Fruit fly (Drosophila melanogaster) whole organism, embryonic: ENCODE data around the gene CG2104.

Experiments
- ATbp ChIP-seq: fragments of 200-800 bp; sonication (Bioruptor generic); optimal IDR thresholded peaks from 2 replicates; lab custom pipeline; 2017; ENCODE audit warnings: missing biosample characterization, mild to moderate bottlenecking, missing genetic modification characterization, missing genetic modification reagents
- C15 ChIP-seq: fragments of 200-800 bp; sonication (Bioruptor generic); IDR thresholded peaks from 3 replicates; pipeline ENCODE4 v1.3.6; 2022; ENCODE audit warnings: missing biosample characterization, missing genetic modification characterization
- CG10209 ChIP-seq: fragments of 200-800 bp; sonication (Bioruptor generic); optimal IDR thresholded peaks from 3 replicates; lab custom pipeline; 2017; ENCODE audit warnings: missing biosample characterization, mild to moderate bottlenecking, missing genetic modification characterization, missing genetic modification reagents
- CG14860 ChIP-seq: fragments of 200-800 bp; sonication (Bioruptor generic); IDR thresholded peaks from 3 replicates; pipeline ENCODE4 v1.3.6; 2022; ENCODE audit warnings: missing biosample characterization, missing genetic modification characterization; ENCODE audit not compliant: partially characterized antibody
- CG15696 ChIP-seq: fragments of 200-800 bp; sonication (Bioruptor generic); optimal IDR thresholded peaks from 2 replicates; lab custom pipeline; 2019; ENCODE audit warnings: missing biosample characterization, mild to moderate bottlenecking, missing genetic modification characterization, moderate library complexity
- CG18262 ChIP-seq: fragments of 200-800 bp; optimal IDR thresholded peaks from 3 replicates; lab custom pipeline; 2019; ENCODE audit warnings: missing biosample characterization, mild to moderate bottlenecking, missing genetic modification characterization, moderate library complexity
- CG18476 ChIP-seq: fragments of 200-800 bp; sonication (Bioruptor generic); optimal IDR thresholded peaks from 2 replicates; lab custom pipeline; 2016; ENCODE audit warnings: missing biosample characterization, mild to moderate bottlenecking, missing genetic modification characterization
- CG2889 ChIP-seq: fragments of 200-800 bp; sonication (Bioruptor generic); IDR thresholded peaks from 3 replicates; pipeline ENCODE4 v1.3.6; 2022; ENCODE audit warnings: missing biosample characterization, missing genetic modification characterization
- CG30020 ChIP-seq: fragments of 200-800 bp; optimal IDR thresholded peaks from 2 replicates; lab custom pipeline; 2019; ENCODE audit warnings: missing biosample characterization, mild to moderate bottlenecking, missing genetic modification characterization, moderate library complexity
- CG30431 ChIP-seq: fragments of 200-800 bp; sonication (Bioruptor generic); optimal IDR thresholded peaks from 2 replicates; lab custom pipeline; 2017; ENCODE audit warnings: missing biosample characterization, missing genetic modification characterization
- CG31388 ChIP-seq: fragments of 200-800 bp; sonication (Bioruptor generic); optimal IDR thresholded peaks from 2 replicates; lab custom pipeline; 2016; ENCODE audit warnings: missing biosample characterization, missing genetic modification characterization
- CG32532 ChIP-seq: fragments of 200-800 bp; sonication (Bioruptor generic); IDR thresholded peaks from 2 replicates; pipeline ENCODE4 v1.3.6; 2022; ENCODE audit warnings: missing biosample characterization, missing genetic modification characterization
- CG34422 ChIP-seq: fragments of 200-800 bp; sonication (Bioruptor generic); IDR thresholded peaks from 3 replicates; pipeline ENCODE4 v1.3.6; 2022; ENCODE audit warnings: missing biosample characterization, missing genetic modification characterization
- CG4730 ChIP-seq: fragments of 200-800 bp; sonication (Bioruptor generic); IDR thresholded peaks from 2 replicates; pipeline ENCODE4 v1.3.6; 2022; ENCODE audit warnings: missing biosample characterization, missing genetic modification characterization
- CG5245 ChIP-seq: fragments of 200-800 bp; sonication (Bioruptor generic); optimal IDR thresholded peaks from 3 replicates; lab custom pipeline; 2016; ENCODE audit warnings: missing biosample characterization, missing genetic modification characterization
- CG5953 ChIP-seq: fragments of 200-800 bp; sonication (Bioruptor generic); IDR thresholded peaks from 2 replicates; pipeline ENCODE4 v1.3.6; 2022; ENCODE audit warnings: missing biosample characterization, missing genetic modification characterization
- CG6254 ChIP-seq: fragments of 200-800 bp; sonication (Bioruptor generic); optimal IDR thresholded peaks from 3 replicates; lab custom pipeline; 2017; ENCODE audit warnings: mild to moderate bottlenecking, missing biosample characterization, missing genetic modification reagents, missing genetic modification characterization
- CG6683 ChIP-seq: fragments of 200-800 bp; sonication (Bioruptor generic); optimal IDR thresholded peaks from 2 replicates; lab custom pipeline; 2017; ENCODE audit warnings: missing biosample characterization, mild to moderate bottlenecking, missing genetic modification characterization, missing genetic modification reagents
- CG7745 ChIP-seq: fragments of 200-800 bp; sonication (Bioruptor generic); optimal IDR thresholded peaks from 2 replicates; lab custom pipeline; 2018; ENCODE audit warnings: missing biosample characterization, mild to moderate bottlenecking, missing genetic modification characterization, moderate library complexity
- CG7963 ChIP-seq: fragments of 200-800 bp; sonication (Bioruptor generic); IDR thresholded peaks from 3 replicates; pipeline ENCODE4 v1.3.6; 2022; ENCODE audit warnings: missing biosample characterization, missing genetic modification characterization; ENCODE audit not compliant: partially characterized antibody
- Fer3 ChIP-seq: fragments of 200-800 bp; sonication (Bioruptor generic); optimal IDR thresholded peaks from 2 replicates; lab custom pipeline; 2018; ENCODE audit warnings: missing biosample characterization, mild to moderate bottlenecking, missing genetic modification characterization, moderate library complexity
- HLH54F ChIP-seq: fragments of 200-800 bp; sonication (Bioruptor generic); optimal IDR thresholded peaks from 3 replicates; lab custom pipeline; 2016; ENCODE audit warnings: missing biosample characterization, missing genetic modification characterization
- HmgZ ChIP-seq: fragments of 200-800 bp; sonication (Bioruptor generic); optimal IDR thresholded peaks from 2 replicates; lab custom pipeline; 2018; ENCODE audit warnings: missing biosample characterization, mild to moderate bottlenecking, missing genetic modification characterization
- Hmx ChIP-seq: fragments of 200-800 bp; sonication (Bioruptor generic); optimal IDR thresholded peaks from 2 replicates; lab custom pipeline; 2016; ENCODE audit warnings: missing biosample characterization, missing genetic modification characterization
- Jarid2 ChIP-seq: fragments of 200-800 bp; sonication (Bioruptor generic); optimal IDR thresholded peaks from 3 replicates; lab custom pipeline; 2017; ENCODE audit warnings: mild to moderate bottlenecking, missing biosample characterization, missing genetic modification reagents, missing genetic modification characterization
- MBD-R2 ChIP-seq: fragments of 200-800 bp; sonication (Bioruptor generic); IDR thresholded peaks from 2 replicates; pipeline ENCODE4 v1.3.6; 2022; ENCODE audit warnings: missing biosample characterization, missing genetic modification characterization
- Meics ChIP-seq: fragments of 200-800 bp; sonication (Bioruptor generic); optimal IDR thresholded peaks from 2 replicates; lab custom pipeline; 2017; ENCODE audit warnings: missing biosample characterization, mild to moderate bottlenecking, missing genetic modification characterization
- Myb ChIP-seq: fragments of 200-800 bp; sonication (Bioruptor generic); optimal IDR thresholded peaks from 2 replicates; lab custom pipeline; 2016; ENCODE audit warnings: missing biosample characterization, missing genetic modification characterization
- Sox102F ChIP-seq: fragments of 200-800 bp; sonication (Bioruptor generic); optimal IDR thresholded peaks from 2 replicates; lab custom pipeline; 2018; ENCODE audit warnings: missing biosample characterization, mild to moderate bottlenecking, missing genetic modification characterization, moderate library complexity
- ab ChIP-seq: fragments of 200-800 bp; sonication (Bioruptor generic); optimal IDR thresholded peaks from 2 replicates; lab custom pipeline; 2016; ENCODE audit warnings: missing biosample characterization, missing genetic modification characterization
- ash1 ChIP-seq: fragments of 200-800 bp; sonication (Bioruptor generic); optimal IDR thresholded peaks from 2 replicates; lab custom pipeline; 2018; ENCODE audit warnings: missing biosample characterization, mild to moderate bottlenecking, missing genetic modification characterization
- bcd ChIP-seq: fragments of 200-800 bp; sonication (Bioruptor generic); optimal IDR thresholded peaks from 2 replicates; lab custom pipeline; 2017; ENCODE audit warnings: missing biosample characterization, mild to moderate bottlenecking, missing genetic modification characterization
- chn ChIP-seq: fragments of 200-800 bp; sonication (Bioruptor generic); optimal IDR thresholded peaks from 2 replicates; lab custom pipeline; 2016; ENCODE audit warnings: missing biosample characterization, missing genetic modification characterization
- dati ChIP-seq: fragments of 200-800 bp; sonication (Bioruptor generic); IDR thresholded peaks from 2 replicates; pipeline ENCODE4 v1.3.6; 2022; ENCODE audit warnings: missing biosample characterization, missing genetic modification characterization
- dmrt11E ChIP-seq: fragments of 200-800 bp; sonication (Bioruptor generic); optimal IDR thresholded peaks from 3 replicates; lab custom pipeline; 2018; ENCODE audit warnings: missing biosample characterization, mild to moderate bottlenecking, missing genetic modification characterization, moderate library complexity
- dpn ChIP-seq, 2 experiments: fragments of 200-800 bp; sonication (Bioruptor generic); optimal IDR thresholded peaks; 3 replicates each; lab custom pipeline; 2016; ENCODE audit warnings: missing biosample characterization in 2 of 2, missing genetic modification characterization in 2 of 2
- fd64A ChIP-seq: fragments of 200-800 bp; sonication (Bioruptor generic); optimal IDR thresholded peaks from 3 replicates; lab custom pipeline; 2018; ENCODE audit warnings: missing biosample characterization, mild to moderate bottlenecking, missing genetic modification characterization
- hth ChIP-seq: fragments of >200 bp; optimal IDR thresholded peaks from 2 replicates; lab custom pipeline; 2017; ENCODE audit warnings: inconsistent platforms
- kay ChIP-seq: fragments of 200-800 bp; sonication (Bioruptor generic); optimal IDR thresholded peaks from 2 replicates; lab custom pipeline; 2016; ENCODE audit warnings: missing biosample characterization, missing genetic modification characterization
- nerfin-1 ChIP-seq: fragments of 200-800 bp; sonication (Bioruptor generic); optimal IDR thresholded peaks from 3 replicates; lab custom pipeline; 2019; ENCODE audit warnings: missing biosample characterization, mild to moderate bottlenecking, missing genetic modification characterization, moderate library complexity
- nerfin-2 ChIP-seq: fragments of 200-800 bp; sonication (Bioruptor generic); IDR thresholded peaks from 2 replicates; pipeline ENCODE4 v1.3.6; 2022; ENCODE audit warnings: missing biosample characterization, missing genetic modification characterization; ENCODE audit not compliant: partially characterized antibody
- p53 ChIP-seq: fragments of 200-800 bp; sonication (Bioruptor generic); optimal IDR thresholded peaks from 2 replicates; lab custom pipeline; 2016; ENCODE audit warnings: missing biosample characterization, missing genetic modification characterization
- rib ChIP-seq: fragments of 200-800 bp; sonication (Bioruptor generic); IDR thresholded peaks from 2 replicates; pipeline ENCODE4 v1.3.6; 2022; ENCODE audit warnings: missing biosample characterization, missing genetic modification characterization
- scrt ChIP-seq: fragments of 200-800 bp; sonication (Bioruptor generic); optimal IDR thresholded peaks from 2 replicates; lab custom pipeline; 2018; ENCODE audit warnings: missing biosample characterization, mild to moderate bottlenecking, missing genetic modification characterization, moderate library complexity
- sens ChIP-seq: fragments of 200-800 bp; sonication (Bioruptor generic); peaks from one replicate; lab custom pipeline; 2016; ENCODE audit warnings: missing biosample characterization, missing genetic modification characterization
- sima ChIP-seq: fragments of 200-800 bp; sonication (Bioruptor generic); optimal IDR thresholded peaks from 2 replicates; lab custom pipeline; 2016; ENCODE audit warnings: missing biosample characterization, missing genetic modification characterization
- so ChIP-seq: fragments of 200-800 bp; sonication (Bioruptor generic); IDR thresholded peaks from 3 replicates; pipeline ENCODE4 v1.3.6; 2022; ENCODE audit warnings: missing biosample characterization, missing genetic modification characterization
- tap ChIP-seq: fragments of 200-800 bp; optimal IDR thresholded peaks from 3 replicates; lab custom pipeline; 2019; ENCODE audit warnings: missing biosample characterization, mild to moderate bottlenecking, missing genetic modification characterization, moderate library complexity
- trem ChIP-seq: fragments of 200-800 bp; optimal IDR thresholded peaks from 3 replicates; lab custom pipeline; 2019; ENCODE audit warnings: missing biosample characterization, mild to moderate bottlenecking, missing genetic modification characterization, moderate library complexity
- z ChIP-seq: fragments of 200-800 bp; sonication (Bioruptor generic); IDR thresholded peaks from 3 replicates; pipeline ENCODE4 v1.3.6; 2022; ENCODE audit warnings: missing biosample characterization, missing genetic modification characterization

The CG2104 gene

dm6 chr3R:5736305-5736869, 43.3 kb upstream of the CG2104 start, which contains the start of the genes CG2100 and CG1236 (continued):
- TF ChIP-seq CG18262 (tag; lab: Kevin White, UChicago) (peak; percentile 94), so (peak; percentile 73), dmrt11E (peak; percentile 91), Hmx (GFP tag; lab: Kevin White, UChicago) (no peak), bcd (GFP tag; lab: Kevin White, UChicago) (peak; percentile 91), CG32532 (peak; percentile 68; the same call in 1 of the 2 replicates), fd64A (GFP tag; lab: Kevin White, UChicago) (no peak), CG7963 (GFP tag; lab: Robert Waterston, UW) (no peak), kay (GFP tag; lab: Kevin White, UChicago) (peak; percentile 24), Fer3 (tag; lab: Kevin White, UChicago) (peak; percentile 76), p53 (no peak), ATbp (GFP tag; lab: Kevin White, UChicago) (peak; percentile 82), chn (peak; percentile 50), Jarid2 (GFP tag; lab: Kevin White, UChicago) (peak; percentile 60), CG15696 (peak; percentile 84), HmgZ (tag; lab: Kevin White, UChicago) (peak; percentile 58), CG2889 (GFP tag; lab: Robert Waterston, UW) (peak; percentile 49; the same call in 1 of the 3 replicates), dati (no peak), ab (GFP tag; lab: Kevin White, UChicago) (peak; percentile 62), rib (GFP tag; lab: Robert Waterston, UW) (no peak), CG7745 (no peak), Meics (peak; percentile 85), Myb (peak; percentile 32), C15 (GFP tag; lab: Robert Waterston, UW) (0 out of 3 replicates have a peak, but pooled peaks have one; percentile 29), nerfin-2 (GFP tag; lab: Robert Waterston, UW) (no peak), scrt (peak; percentile 93), CG5953 (peak; percentile 62), CG34422 (GFP tag; lab: Robert Waterston, UW) (peak; percentile 72; the same call in 2 of the 3 replicates), CG31388 (GFP tag; lab: Kevin White, UChicago) (peak; percentile 31), HLH54F (GFP tag; lab: Kevin White, UChicago) (peak; percentile 37), dpn (GFP tag; optimal IDR thresholded peaks at IDR 0.05; lab: Kevin White, UChicago) (peak; percentile 51 to 84), trem (tag; lab: Kevin White, UChicago) (peak; percentile 82), CG30020 (tag; lab: Kevin White, UChicago) (peak; percentile 70), sens (peak; percentile 80), CG6254 (GFP tag; lab: Kevin White, UChicago) (peak; percentile 77), Sox102F (GFP tag; lab: Kevin White, UChicago) (peak; percentile 90), hth (lab: Kevin White, UChicago) (no peak), CG14860 (GFP tag; lab: Robert Waterston, UW) (no peak), CG30431 (GFP tag; lab: Kevin White, UChicago) (peak; percentile 82), CG4730 (GFP tag; lab: Robert Waterston, UW) (peak; percentile 66), MBD-R2 (peak; percentile 72), tap (tag; lab: Kevin White, UChicago) (peak; percentile 81), CG6683 (GFP tag; lab: Kevin White, UChicago) (peak; percentile 67), z (no peak), CG18476 (GFP tag; lab: Kevin White, UChicago) (peak; percentile 58), nerfin-1 (tag; lab: Kevin White, UChicago) (peak; percentile 79), CG5245 (GFP tag; lab: Kevin White, UChicago) (peak; percentile 61), ash1 (GFP tag; lab: Kevin White, UChicago) (no peak), CG10209 (peak; percentile 90), sima (GFP tag; lab: Kevin White, UChicago) (no peak)
